Fruit fly (Drosophila melanogaster) whole organism, embryonic: ENCODE results near the gene CG8292.

Experiments
- Awh ChIP-seq: fragments of 200-800 bp; sonication (Bioruptor generic); IDR thresholded peaks from 2 replicates; pipeline ENCODE4, ENCODE4 v1.3.6; 2022; ENCODE audit warnings: missing biosample characterization, missing genetic modification characterization
- B-H1 ChIP-seq: fragments of 200-800 bp; sonication (Bioruptor generic); IDR thresholded peaks from 3 replicates; pipeline ENCODE4 v1.3.6; 2022; ENCODE audit warnings: missing biosample characterization, missing genetic modification characterization
- Bgb ChIP-seq: fragments of 200-800 bp; sonication (Bioruptor generic); IDR thresholded peaks from 2 replicates; pipeline ENCODE4 v1.3.6; 2022; ENCODE audit warnings: missing biosample characterization, missing genetic modification characterization; ENCODE audit not compliant: partially characterized antibody
- CG10267 ChIP-seq: fragments of 200-800 bp; sonication (Bioruptor generic); optimal IDR thresholded peaks from 2 replicates; lab custom pipeline; 2018; ENCODE audit warnings: missing biosample characterization, mild to moderate bottlenecking, missing genetic modification characterization, moderate library complexity
- CG10543 ChIP-seq: fragments of 200-800 bp; sonication (Bioruptor generic); optimal IDR thresholded peaks from 3 replicates; lab custom pipeline; 2017; ENCODE audit warnings: missing biosample characterization, mild to moderate bottlenecking, missing genetic modification characterization, moderate library complexity
- CG10654 ChIP-seq: fragments of 200-800 bp; sonication (Bioruptor generic); optimal IDR thresholded peaks from 2 replicates; lab custom pipeline; 2016; ENCODE audit warnings: missing biosample characterization, missing genetic modification characterization
- CG14441 ChIP-seq: fragments of 200-800 bp; sonication (Bioruptor generic); IDR thresholded peaks from 2 replicates; pipeline ENCODE4 v1.3.6; 2022; ENCODE audit warnings: missing biosample characterization, missing genetic modification characterization
- CG14965 ChIP-seq: fragments of 200-800 bp; sonication (Bioruptor generic); optimal IDR thresholded peaks from 2 replicates; lab custom pipeline; 2016; ENCODE audit warnings: missing biosample characterization, missing genetic modification characterization, borderline replicate concordance
- CG1647 ChIP-seq: fragments of 200-800 bp; sonication (Bioruptor generic); optimal IDR thresholded peaks from 3 replicates; lab custom pipeline; 2016; ENCODE audit warnings: missing biosample characterization, missing genetic modification characterization
- CG17385 ChIP-seq: fragments of 200-800 bp; sonication (Bioruptor generic); optimal IDR thresholded peaks from 3 replicates; lab custom pipeline; 2018; ENCODE audit warnings: missing biosample characterization, mild to moderate bottlenecking, missing genetic modification characterization
- CG2116 ChIP-seq: fragments of 200-800 bp; sonication (Bioruptor generic); optimal IDR thresholded peaks from 3 replicates; lab custom pipeline; 2018; ENCODE audit warnings: missing biosample characterization, mild to moderate bottlenecking, missing genetic modification characterization
- CG2199 ChIP-seq: fragments of 200-800 bp; sonication (Bioruptor generic); IDR thresholded peaks from 3 replicates; pipeline ENCODE4 v1.3.6; 2022; ENCODE audit warnings: missing biosample characterization, missing genetic modification characterization
- CG2889 ChIP-seq: fragments of 200-800 bp; sonication (Bioruptor generic); IDR thresholded peaks from 3 replicates; pipeline ENCODE4 v1.3.6; 2022; ENCODE audit warnings: missing biosample characterization, missing genetic modification characterization
- CG30431 ChIP-seq: fragments of 200-800 bp; sonication (Bioruptor generic); optimal IDR thresholded peaks from 2 replicates; lab custom pipeline; 2017; ENCODE audit warnings: missing biosample characterization, missing genetic modification characterization
- CG3163 ChIP-seq: fragments of 200-800 bp; sonication (Bioruptor generic); optimal IDR thresholded peaks from 3 replicates; lab custom pipeline; 2016; ENCODE audit warnings: missing biosample characterization, missing genetic modification characterization
- CG34224 ChIP-seq: fragments of 200-800 bp; sonication (Bioruptor generic); IDR thresholded peaks from 3 replicates; pipeline ENCODE4 v1.3.6; 2022; ENCODE audit warnings: missing biosample characterization, missing genetic modification characterization; ENCODE audit not compliant: partially characterized antibody
- CG4282 ChIP-seq: fragments of 200-800 bp; sonication (Bioruptor generic); optimal IDR thresholded peaks from 2 replicates; lab custom pipeline; 2016; ENCODE audit warnings: missing biosample characterization, missing genetic modification characterization
- CG4404 ChIP-seq: fragments of 200-800 bp; sonication (Bioruptor generic); IDR thresholded peaks from 2 replicates; pipeline ENCODE4 v1.3.6; 2022; ENCODE audit warnings: missing biosample characterization, missing genetic modification characterization
- CG8924 ChIP-seq: fragments of 200-800 bp; optimal IDR thresholded peaks from 3 replicates; lab custom pipeline; 2019; ENCODE audit warnings: missing biosample characterization, mild to moderate bottlenecking, missing genetic modification characterization, moderate library complexity
- CTCF ChIP-seq: fragments of 200-800 bp; sonication (Bioruptor generic); optimal IDR thresholded peaks from 2 replicates; lab custom pipeline; 2017; ENCODE audit warnings: missing biosample characterization, mild to moderate bottlenecking, missing genetic modification characterization, moderate library complexity
- Deaf1 ChIP-seq: fragments of 200-800 bp; optimal IDR thresholded peaks from 3 replicates; lab custom pipeline; 2019; ENCODE audit warnings: missing biosample characterization, mild to moderate bottlenecking, missing genetic modification characterization, moderate library complexity
- Dp ChIP-seq: fragments of 200-800 bp; sonication (Bioruptor generic); optimal IDR thresholded peaks from 2 replicates; lab custom pipeline; 2018; ENCODE audit warnings: missing biosample characterization, mild to moderate bottlenecking, missing genetic modification characterization, moderate library complexity
- Fer2 ChIP-seq: fragments of 200-800 bp; sonication (Bioruptor generic); optimal IDR thresholded peaks from 2 replicates; lab custom pipeline; 2018; ENCODE audit warnings: missing biosample characterization, mild to moderate bottlenecking, missing genetic modification characterization, moderate library complexity
- HLH4C ChIP-seq: fragments of 200-800 bp; sonication (Bioruptor generic); IDR thresholded peaks from 3 replicates; pipeline ENCODE4 v1.3.6; 2022; ENCODE audit warnings: missing biosample characterization, missing genetic modification characterization; ENCODE audit not compliant: partially characterized antibody
- Hmr ChIP-seq: fragments of 200-800 bp; sonication (Bioruptor generic); optimal IDR thresholded peaks from 3 replicates; lab custom pipeline; 2017; ENCODE audit warnings: mild to moderate bottlenecking, missing biosample characterization, missing genetic modification reagents, missing genetic modification characterization
- Jarid2 ChIP-seq: fragments of 200-800 bp; sonication (Bioruptor generic); optimal IDR thresholded peaks from 3 replicates; lab custom pipeline; 2017; ENCODE audit warnings: mild to moderate bottlenecking, missing biosample characterization, missing genetic modification reagents, missing genetic modification characterization
- MESR4 ChIP-seq: fragments of 200-800 bp; sonication (Bioruptor generic); optimal IDR thresholded peaks from 2 replicates; lab custom pipeline; 2018; ENCODE audit warnings: missing biosample characterization, mild to moderate bottlenecking, missing genetic modification characterization, moderate library complexity
- MTF-1 ChIP-seq: fragments of 200-800 bp; sonication (Bioruptor generic); optimal IDR thresholded peaks from 2 replicates; lab custom pipeline; 2018; ENCODE audit warnings: missing biosample characterization, mild to moderate bottlenecking, missing genetic modification characterization, borderline replicate concordance
- NC2α ChIP-seq: fragments of 200-800 bp; sonication (Bioruptor generic); optimal IDR thresholded peaks from 2 replicates; lab custom pipeline; 2016; ENCODE audit warnings: missing biosample characterization, missing genetic modification characterization
- Oli ChIP-seq: fragments of 200-800 bp; sonication (Bioruptor generic); optimal IDR thresholded peaks from 2 replicates; lab custom pipeline; 2018; ENCODE audit warnings: missing biosample characterization, mild to moderate bottlenecking, missing genetic modification characterization, moderate library complexity
- Sox100B ChIP-seq: fragments of 200-800 bp; sonication (Bioruptor generic); optimal IDR thresholded peaks from 3 replicates; lab custom pipeline; 2018; ENCODE audit warnings: missing biosample characterization, mild to moderate bottlenecking, missing genetic modification characterization
- ab ChIP-seq: fragments of 200-800 bp; sonication (Bioruptor generic); optimal IDR thresholded peaks from 2 replicates; lab custom pipeline; 2016; ENCODE audit warnings: missing biosample characterization, missing genetic modification characterization
- ara ChIP-seq: fragments of 200-800 bp; sonication (Bioruptor generic); IDR thresholded peaks from 2 replicates; pipeline ENCODE4 v1.3.6; 2022; ENCODE audit warnings: missing biosample characterization, missing genetic modification characterization
- bigmax ChIP-seq: fragments of 200-800 bp; sonication (Bioruptor generic); optimal IDR thresholded peaks from 2 replicates; lab custom pipeline; 2018; ENCODE audit warnings: missing biosample characterization, mild to moderate bottlenecking, missing genetic modification characterization
- cg ChIP-seq: fragments of 200-800 bp; sonication (Bioruptor generic); optimal IDR thresholded peaks from 3 replicates; lab custom pipeline; 2019; ENCODE audit warnings: missing biosample characterization, mild to moderate bottlenecking, missing genetic modification characterization, moderate library complexity
- chinmo ChIP-seq: fragments of 200-800 bp; sonication (Bioruptor generic); IDR thresholded peaks from 4 replicates; pipeline ENCODE4 v1.3.6; 2022; ENCODE audit warnings: missing biosample characterization, missing genetic modification characterization; ENCODE audit not compliant: partially characterized antibody
- crol ChIP-seq: fragments of 200-800 bp; sonication (Bioruptor generic); IDR thresholded peaks from 2 replicates; pipeline ENCODE4 v1.3.6; 2022; ENCODE audit warnings: missing biosample characterization, missing genetic modification characterization
- dmrt11E ChIP-seq: fragments of 200-800 bp; sonication (Bioruptor generic); optimal IDR thresholded peaks from 3 replicates; lab custom pipeline; 2018; ENCODE audit warnings: missing biosample characterization, mild to moderate bottlenecking, missing genetic modification characterization, moderate library complexity
- dysf ChIP-seq: fragments of 200-800 bp; sonication (Bioruptor generic); IDR thresholded peaks from 3 replicates; pipeline ENCODE4 v1.3.6; 2022; ENCODE audit warnings: missing biosample characterization, missing genetic modification characterization
- en ChIP-seq: fragments of 200-800 bp; sonication (Bioruptor generic); optimal IDR thresholded peaks from 2 replicates; lab custom pipeline; 2016; ENCODE audit warnings: missing biosample characterization, missing genetic modification characterization
- ewg ChIP-seq: fragments of 200-800 bp; sonication (Bioruptor generic); optimal IDR thresholded peaks from 3 replicates; lab custom pipeline; 2017; ENCODE audit warnings: mild to moderate bottlenecking, missing biosample characterization, missing genetic modification reagents, missing genetic modification characterization
- hth ChIP-seq: fragments of >200 bp; optimal IDR thresholded peaks from 2 replicates; lab custom pipeline; 2017; ENCODE audit warnings: inconsistent platforms
- kni ChIP-seq: fragments of 200-800 bp; sonication (Bioruptor generic); optimal IDR thresholded peaks from 3 replicates; lab custom pipeline; 2017; ENCODE audit warnings: mild to moderate bottlenecking, missing biosample characterization, missing genetic modification reagents, missing genetic modification characterization
- mirr ChIP-seq: fragments of 200-800 bp; sonication (Bioruptor generic); optimal IDR thresholded peaks from 3 replicates; lab custom pipeline; 2018; ENCODE audit warnings: missing biosample characterization, mild to moderate bottlenecking, missing genetic modification characterization
- mld ChIP-seq: fragments of 200-800 bp; sonication (Bioruptor generic); IDR thresholded peaks from 3 replicates; pipeline ENCODE4 v1.3.6; 2022; ENCODE audit warnings: missing biosample characterization, missing genetic modification characterization; ENCODE audit not compliant: partially characterized antibody
- odd ChIP-seq: fragments of 200-800 bp; sonication (Bioruptor generic); optimal IDR thresholded peaks from 2 replicates; lab custom pipeline; 2017; ENCODE audit warnings: missing biosample characterization, mild to moderate bottlenecking, missing genetic modification characterization
- row ChIP-seq: fragments of 200-800 bp; sonication (Bioruptor generic); IDR thresholded peaks from 3 replicates; pipeline ENCODE4 v1.3.6; 2022; ENCODE audit warnings: missing biosample characterization, missing genetic modification characterization
- sd ChIP-seq: fragments of 200-800 bp; sonication (Bioruptor generic); optimal IDR thresholded peaks from 3 replicates; lab custom pipeline; 2018; ENCODE audit warnings: missing biosample characterization, mild to moderate bottlenecking, missing genetic modification characterization, moderate library complexity
- seq ChIP-seq: fragments of 200-800 bp; sonication (Bioruptor generic); IDR thresholded peaks from 2 replicates; pipeline ENCODE4 v1.3.6; 2022; ENCODE audit warnings: missing biosample characterization, missing genetic modification characterization
- sug ChIP-seq: fragments of 200-800 bp; optimal IDR thresholded peaks from 2 replicates; lab custom pipeline; 2019; ENCODE audit warnings: missing biosample characterization, mild to moderate bottlenecking, missing genetic modification characterization, moderate library complexity
- tin ChIP-seq: fragments of 200-800 bp; sonication (Bioruptor generic); optimal IDR thresholded peaks from 3 replicates; lab custom pipeline; 2016; ENCODE audit warnings: missing biosample characterization, missing genetic modification characterization
- tup ChIP-seq: fragments of 200-800 bp; sonication (Bioruptor generic); optimal IDR thresholded peaks from 2 replicates; lab custom pipeline; 2016; ENCODE audit warnings: missing biosample characterization, mild to moderate bottlenecking, missing genetic modification characterization, moderate library complexity

CG8292 gene

DNA sequence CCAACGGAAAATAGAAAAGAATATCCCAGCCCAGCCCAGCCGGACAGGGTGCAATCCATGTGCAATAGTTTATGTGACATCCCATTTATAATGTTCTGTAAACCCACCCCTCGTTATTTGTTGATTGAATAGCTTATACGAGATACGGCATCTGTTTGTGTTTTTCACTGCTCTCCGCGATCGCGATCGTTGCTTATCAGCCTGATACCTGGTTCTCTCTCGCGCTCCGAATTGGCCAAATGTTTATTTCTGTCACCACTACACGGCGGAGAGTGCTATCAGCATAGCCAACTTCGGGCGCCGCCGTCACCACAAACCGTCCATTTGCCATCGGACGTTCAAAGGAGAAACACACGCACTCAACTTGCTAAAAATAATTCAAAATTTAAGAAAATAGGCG lies 3.8 kb downstream of the CG8292 start, which contains the start of gene CG8353 (continued):
- TF ChIP-seq bigmax (GFP tag; lab: Kevin White, UChicago) (no peak), Deaf1 (tag; lab: Kevin White, UChicago) (peak; percentile 83), CG3163 (GFP tag; lab: Kevin White, UChicago) (no peak), dysf (GFP tag; lab: Robert Waterston, UW) (no peak), mirr (peak; percentile 80), CG10543 (peak; percentile 30), B-H1 (GFP tag; lab: Robert Waterston, UW) (no peak), mld (GFP tag; lab: Robert Waterston, UW) (no peak), hth (lab: Kevin White, UChicago) (no peak), Fer2 (no peak), chinmo (GFP tag; lab: Robert Waterston, UW) (no peak), CG4404 (GFP tag; lab: Robert Waterston, UW) (no peak), sd (tag; lab: Kevin White, UChicago) (no peak), CG34224 (GFP tag; lab: Robert Waterston, UW) (no peak), odd (GFP tag; lab: Kevin White, UChicago) (no peak), MTF-1 (GFP tag; lab: Kevin White, UChicago) (no peak), row (GFP tag; lab: Robert Waterston, UW) (0 out of 3 replicates have a peak, but pooled peaks have one; percentile 6), CTCF (GFP tag; lab: Kevin White, UChicago) (no peak), MESR4 (GFP tag; lab: Kevin White, UChicago) (peak; percentile 28), CG30431 (GFP tag; lab: Kevin White, UChicago) (no peak), CG14965 (GFP tag; lab: Kevin White, UChicago) (no peak), CG14441 (no peak), crol (GFP tag; lab: Robert Waterston, UW) (no peak), ab (no peak), Sox100B (no peak), NC2α (GFP tag; lab: Kevin White, UChicago) (no peak), tup (no peak), Oli (no peak), dmrt11E (tag; lab: Kevin White, UChicago) (no peak), CG1647 (GFP tag; lab: Kevin White, UChicago) (no peak), CG8924 (tag; lab: Kevin White, UChicago) (no peak), CG10267 (tag; lab: Kevin White, UChicago) (no peak), HLH4C (GFP tag; lab: Robert Waterston, UW) (no peak), CG2199 (GFP tag; lab: Robert Waterston, UW) (no peak), CG2116 (GFP tag; lab: Kevin White, UChicago) (no peak), ewg (GFP tag; lab: Kevin White, UChicago) (no peak), CG10654 (GFP tag; lab: Kevin White, UChicago) (no peak), en (GFP tag; lab: Kevin White, UChicago) (no peak), Hmr (GFP tag; lab: Kevin White, UChicago) (no peak), CG4282 (GFP tag; lab: Kevin White, UChicago) (no peak), Awh (GFP tag; lab: Robert Waterston, UW) (no peak), cg (GFP tag; lab: Kevin White, UChicago) (no peak), tin (no peak), CG17385 (GFP tag; lab: Kevin White, UChicago) (no peak), kni (no peak), Bgb (GFP tag; lab: Robert Waterston, UW) (no peak; the same call in 1 of the 2 replicates), Dp (GFP tag; lab: Kevin White, UChicago) (no peak), sug (tag; lab: Kevin White, UChicago) (peak; percentile 32), Jarid2 (GFP tag; lab: Kevin White, UChicago) (peak; percentile 29), seq (0 out of 2 replicates have a peak, but pooled peaks have one; percentile 30), CG2889 (GFP tag; lab: Robert Waterston, UW) (no peak), ara (GFP tag; lab: Robert Waterston, UW) (no peak)
